Worm (Caenorhabditis elegans): Measurements from ENCODE around the gene nsph-3.1.
"Not testable (repeated sequence)": the region's sequence is repeated elsewhere in the genome, so short reads cannot be mapped to it uniquely, and the experiment has no call there.

Gene nsph-3.1

ce11 chrIV:10978641-10979040, 29.0 kb downstream of the nsph-3.1 start:
- TF ChIP-seq snpc-4 (tag; optimal IDR thresholded peaks at IDR 0.05) (no peak), nhr-25 (tag; optimal IDR thresholded peaks at IDR 0.05) (peak; percentile 85)

ce11 chrIV:10979689-10980088, 30.1 kb downstream of the nsph-3.1 start:
- TF ChIP-seq nhr-129 (tag; optimal IDR thresholded peaks at IDR 0.05) (peak; percentile 66), sma-9 (GFP tag; optimal IDR thresholded peaks at IDR 0.05) (peak; percentile 16), sma-9 (tag; optimal IDR thresholded peaks at IDR 0.05) (no peak), sma-3 (GFP tag; optimal IDR thresholded peaks at IDR 0.05) (no peak), F13H6.1 (tag; optimal IDR thresholded peaks at IDR 0.05) (peak; percentile 75), lsy-2 (tag; optimal IDR thresholded peaks at IDR 0.05) (peak in 1 of 2 experiments; percentile 59), nhr-25 (tag; optimal IDR thresholded peaks at IDR 0.05) (no peak), unc-55 (GFP tag; optimal IDR thresholded peaks at IDR 0.05) (peak; percentile 13), C34F6.9 (tag; optimal IDR thresholded peaks at IDR 0.05) (peak; percentile 49)

ce11 chrIV:10980628-10981027, 31.0 kb downstream of the nsph-3.1 start:
- TF ChIP-seq zag-1 (tag; optimal IDR thresholded peaks at IDR 0.05): no peak
- TF ChIP-seq nhr-12 (tag; optimal IDR thresholded peaks at IDR 0.05): no peak
- no peak for TF ChIP-seq ztf-11 (tag; optimal IDR thresholded peaks at IDR 0.05)
- peak; percentile 24 for TF ChIP-seq nhr-25 (tag; optimal IDR thresholded peaks at IDR 0.05)

ce11 chrIV:10981761-10982160, 32.2 kb downstream of the nsph-3.1 start, which contains the start of gene Y43E12A.2:
TSS of gene Y43E12A.2 (plus strand) at chrIV:10982061.
- no peak for TF ChIP-seq nhr-10 (tag; optimal IDR thresholded peaks at IDR 0.05)
- TF ChIP-seq R02D3.7 (tag; optimal IDR thresholded peaks at IDR 0.05): no peak
- no peak for TF ChIP-seq nhr-23 (tag; optimal IDR thresholded peaks at IDR 0.05)
- TF ChIP-seq nhr-21 (tag; optimal IDR thresholded peaks at IDR 0.05): no peak
- no peak for TF ChIP-seq ceh-82 (tag; optimal IDR thresholded peaks at IDR 0.05)
- TF ChIP-seq skn-1 (tag; optimal IDR thresholded peaks at IDR 0.05): no peak
- TF ChIP-seq mbf-1 (tag; optimal IDR thresholded peaks at IDR 0.05): no peak
- TF ChIP-seq sma-3 (GFP tag; optimal IDR thresholded peaks at IDR 0.05): no peak
- TF ChIP-seq unc-55 (GFP tag; optimal IDR thresholded peaks at IDR 0.05): no peak

ce11 chrIV:10985568-10986035, 36.0 kb downstream of the nsph-3.1 start, which contains the start of gene cyb-2.1:
TSS of gene cyb-2.1 (plus strand) at chrIV:10985985.
- TF ChIP-seq lsy-2 (tag; optimal IDR thresholded peaks at IDR 0.05) (no peak), elt-3 (tag; optimal IDR thresholded peaks at IDR 0.05) (no peak), C34F6.9 (tag; optimal IDR thresholded peaks at IDR 0.05) (no peak), nhr-237 (tag; optimal IDR thresholded peaks at IDR 0.05) (no peak), ceh-82 (tag; optimal IDR thresholded peaks at IDR 0.05) (no peak), crh-2 (tag; optimal IDR thresholded peaks at IDR 0.05) (no peak), alr-1 (tag; optimal IDR thresholded peaks at IDR 0.05) (no peak), nhr-77 (tag; optimal IDR thresholded peaks at IDR 0.05) (no peak), lin-39 (tag; optimal IDR thresholded peaks at IDR 0.05) (no peak), skn-1 (tag; optimal IDR thresholded peaks at IDR 0.05) (no peak), ama-1 (optimal IDR thresholded peaks at IDR 0.05) (no peak), blmp-1 (tag; optimal IDR thresholded peaks at IDR 0.05; ENCODE audit: insufficient read depth) (no peak), nhr-11 (tag; optimal IDR thresholded peaks at IDR 0.05) (no peak), nhr-21 (tag; optimal IDR thresholded peaks at IDR 0.05) (no peak)

ce11 chrIV:10987342-10987945, 37.8 kb downstream of the nsph-3.1 start, which contains the start of gene Y43E12A.3:
TSS of gene Y43E12A.3 (plus strand) at chrIV:10987895.
- TF ChIP-seq sma-9 (GFP tag; optimal IDR thresholded peaks at IDR 0.05); sma-9 (tag; optimal IDR thresholded peaks at IDR 0.05); alr-1 (tag; optimal IDR thresholded peaks at IDR 0.05); lin-39 (tag; optimal IDR thresholded peaks at IDR 0.05): not testable (repeated sequence)

ce11 chrIV:10990699-10991098, 41.1 kb downstream of the nsph-3.1 start, which contains the start of gene F13H10.5:
TSS of gene F13H10.5 (plus strand) at chrIV:10990999.
- TF ChIP-seq snpc-4 (tag; optimal IDR thresholded peaks at IDR 0.05) (no peak), dmd-4 (tag; optimal IDR thresholded peaks at IDR 0.05) (no peak), unc-55 (GFP tag; optimal IDR thresholded peaks at IDR 0.05) (no peak), fos-1 (tag; optimal IDR thresholded peaks at IDR 0.05) (no peak), peb-1 (tag; optimal IDR thresholded peaks at IDR 0.05) (no peak), nhr-237 (tag; optimal IDR thresholded peaks at IDR 0.05) (no peak), mdl-1 (tag; optimal IDR thresholded peaks at IDR 0.05) (no peak), R02D3.7 (tag; optimal IDR thresholded peaks at IDR 0.05) (no peak), nhr-25 (tag; optimal IDR thresholded peaks at IDR 0.05) (no peak), sma-3 (GFP tag; optimal IDR thresholded peaks at IDR 0.05) (no peak), ztf-1 (GFP tag; conservative IDR thresholded peaks at IDR 0.05) (no peak), zag-1 (tag; optimal IDR thresholded peaks at IDR 0.05) (no peak), ama-1 (optimal IDR thresholded peaks at IDR 0.05) (no peak), elt-1 (tag; optimal IDR thresholded peaks at IDR 0.05) (no peak)
